Fruit fly (Drosophila melanogaster): ENCODE data around the gene CG13299.
A peak's percentile ranks its signal among the peaks of the same experiment; 100 is the strongest.

CG13299 gene

DNA sequence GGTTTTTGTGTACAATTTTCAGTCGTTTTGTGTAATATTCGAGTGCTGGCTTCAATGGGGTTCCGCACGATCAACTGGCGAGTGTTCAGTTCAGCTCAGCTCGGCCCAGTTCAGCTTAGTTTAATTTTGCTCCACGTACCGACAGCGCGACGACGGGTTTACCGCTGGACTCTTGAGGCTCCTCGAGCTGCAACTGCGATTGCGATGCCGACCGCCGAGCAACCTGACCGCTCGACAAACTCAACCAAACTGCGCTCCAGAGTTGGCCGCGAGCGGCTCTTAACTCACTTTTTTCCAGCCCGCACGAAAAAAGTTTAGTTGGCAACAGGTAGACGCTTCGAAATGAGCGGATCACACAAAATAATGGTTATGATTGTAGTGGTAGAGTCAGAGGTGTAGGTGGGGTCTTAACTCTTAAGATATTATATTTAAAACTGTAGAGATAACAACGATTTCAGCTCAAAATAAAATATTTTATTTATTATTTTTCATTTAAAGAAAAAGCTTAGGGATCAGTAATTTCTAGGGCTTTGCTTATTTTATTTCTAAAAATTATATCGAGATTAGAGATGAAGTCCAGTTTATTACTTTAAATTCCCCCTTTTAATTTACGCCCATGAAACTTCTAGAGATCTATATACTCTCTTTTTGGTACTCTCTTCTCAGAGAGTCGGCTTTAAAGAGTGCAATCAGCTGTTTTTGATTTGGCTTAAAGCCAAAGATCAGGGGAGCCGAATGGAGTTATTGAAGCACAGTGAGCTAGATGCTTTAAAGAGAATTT, 24.4 kb upstream of the CG13299 start, which contains the start of gene Best2 (continued):
- TF ChIP-seq CG1621 (tag; optimal IDR thresholded peaks at IDR 0.05) (peak; percentile 61), Blimp-1 (GFP tag; optimal IDR thresholded peaks at IDR 0.05) (peak; percentile 87), esn (GFP tag; optimal IDR thresholded peaks at IDR 0.05) (peak; percentile 98), CG6808 (GFP tag; optimal IDR thresholded peaks at IDR 0.05) (peak; percentile 94), CG6792 (GFP tag; optimal IDR thresholded peaks at IDR 0.05) (peak; percentile 96), Lpt (GFP tag; optimal IDR thresholded peaks at IDR 0.05) (peak; percentile 78), Sox14 (GFP tag; optimal IDR thresholded peaks at IDR 0.05) (peak; percentile 93), CG16779 (tag; optimal IDR thresholded peaks at IDR 0.05) (peak; percentile 82), CG34406 (GFP tag; optimal IDR thresholded peaks at IDR 0.05) (peak; percentile 94)

DNA sequence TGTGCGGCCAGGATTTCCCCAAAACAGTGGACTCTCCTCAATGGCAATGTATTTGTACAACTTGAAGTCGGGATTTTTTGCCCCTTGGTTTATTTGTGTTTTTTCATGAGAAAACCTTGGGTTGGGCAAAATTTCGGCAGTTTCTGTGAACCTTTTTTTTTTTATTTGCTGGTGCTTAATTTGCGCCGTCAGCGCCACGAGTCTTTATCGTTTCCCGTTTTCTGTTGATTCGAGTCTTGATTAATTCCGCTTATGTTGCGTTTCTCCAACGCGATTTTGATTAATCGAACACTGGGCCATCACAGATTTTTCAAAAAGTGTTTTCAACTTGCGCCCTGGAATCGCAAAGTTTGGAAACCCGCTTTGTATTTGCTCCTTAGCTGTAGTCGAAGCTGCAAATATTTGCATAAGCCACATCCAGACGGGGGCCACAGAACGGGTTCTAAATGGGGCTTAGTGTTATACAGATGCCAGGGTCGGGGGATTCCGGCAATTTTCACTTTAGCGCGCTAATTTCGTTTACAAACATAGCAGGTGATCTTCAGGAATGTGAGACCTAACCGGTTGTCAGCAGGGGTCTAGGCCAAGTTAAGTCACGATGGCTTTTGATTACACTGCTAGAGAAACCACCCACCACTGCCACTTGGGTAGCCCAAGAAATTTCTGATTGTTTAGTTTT, 22.4 kb upstream of the CG13299 start:
- TF ChIP-seq CG16779 (tag; optimal IDR thresholded peaks at IDR 0.05) (no peak), ss (GFP tag; optimal IDR thresholded peaks at IDR 0.05) (no peak), Hr39 (GFP tag; optimal IDR thresholded peaks at IDR 0.05) (no peak), Lpt (GFP tag; optimal IDR thresholded peaks at IDR 0.05) (no peak), Blimp-1 (GFP tag; optimal IDR thresholded peaks at IDR 0.05) (no peak), fkh (GFP tag; optimal IDR thresholded peaks at IDR 0.05) (peak; percentile 63), topi (GFP tag; optimal IDR thresholded peaks at IDR 0.05) (peak; percentile 26), Sox14 (GFP tag; optimal IDR thresholded peaks at IDR 0.05) (no peak), CG3919 (GFP tag; optimal IDR thresholded peaks at IDR 0.05) (no peak), CG7368 (GFP tag; optimal IDR thresholded peaks at IDR 0.05) (no peak), CG10669 (GFP tag; optimal IDR thresholded peaks at IDR 0.05) (no peak), vri (GFP tag; optimal IDR thresholded peaks at IDR 0.05) (no peak)

DNA sequence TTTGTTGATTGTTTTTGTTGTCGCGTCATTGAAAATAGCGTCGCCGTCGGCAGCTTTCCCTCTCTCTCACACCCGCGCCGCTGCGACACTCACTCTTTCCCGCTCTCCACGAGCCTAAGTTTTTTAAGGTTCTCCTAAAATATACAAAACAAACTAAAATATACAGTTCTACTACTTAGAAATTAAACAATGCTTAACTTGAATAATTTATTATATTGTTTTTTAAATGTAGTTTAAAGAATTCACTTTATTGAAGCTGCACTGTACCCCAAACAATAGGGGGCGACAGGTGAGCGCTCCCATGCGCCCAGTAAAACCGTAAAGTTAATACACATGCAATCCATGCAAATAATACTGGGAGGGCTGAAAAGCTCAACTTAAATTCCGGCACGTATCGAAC, 21.6 kb upstream of the CG13299 start:
- TF ChIP-seq Eip78C (GFP tag) (peak; percentile 83), CG10669 (GFP tag; optimal IDR thresholded peaks at IDR 0.05) (no peak), CG6808 (GFP tag; optimal IDR thresholded peaks at IDR 0.05) (no peak), dac (GFP tag; optimal IDR thresholded peaks at IDR 0.05) (no peak), svp (GFP tag) (peak; percentile 3), vri (GFP tag; optimal IDR thresholded peaks at IDR 0.05) (no peak), lz (GFP tag; optimal IDR thresholded peaks at IDR 0.05) (no peak), CG11902 (GFP tag; optimal IDR thresholded peaks at IDR 0.05) (no peak)

DNA sequence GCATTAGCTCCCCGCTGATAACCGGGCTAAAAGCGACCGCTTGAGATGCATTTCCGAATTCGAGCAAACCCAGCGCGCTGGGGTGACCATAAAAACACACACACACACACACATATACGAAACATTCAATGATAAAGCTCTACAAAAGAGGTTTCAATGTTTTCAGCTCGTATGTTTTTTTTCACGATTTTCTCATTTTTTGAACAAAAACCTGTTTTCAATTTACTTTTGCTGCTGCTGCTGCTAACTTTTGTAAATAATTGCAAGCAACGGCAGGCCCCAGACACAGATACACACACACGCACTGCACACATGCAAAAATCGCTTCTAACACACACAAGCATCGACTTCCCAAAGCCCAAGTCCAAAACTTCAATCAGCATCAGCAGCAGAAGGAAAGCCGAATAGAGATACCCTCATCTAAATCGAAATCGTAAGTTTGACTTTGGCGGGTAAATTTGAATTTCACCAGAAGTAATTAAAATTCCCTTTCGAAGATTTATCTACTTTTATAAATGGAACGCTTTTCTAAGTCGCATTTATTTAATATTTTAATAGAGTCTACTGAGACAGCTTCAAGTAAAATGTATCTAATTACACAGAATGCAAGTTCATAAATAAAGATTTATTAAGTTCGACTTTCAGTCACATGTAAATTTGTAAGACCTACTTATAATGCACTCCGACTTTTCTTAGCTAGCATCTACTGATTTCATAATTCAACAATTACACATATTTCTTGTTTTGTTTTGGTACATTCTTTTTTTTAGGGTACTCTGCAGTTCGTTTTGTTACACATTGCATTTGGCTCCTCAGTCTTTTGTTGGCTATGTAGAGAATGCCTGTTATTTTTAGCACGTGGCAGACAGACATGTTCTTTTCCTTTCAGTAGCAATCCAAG, 17.3 kb upstream of the CG13299 start:
- TF ChIP-seq Lpt (GFP tag; optimal IDR thresholded peaks at IDR 0.05) (peak; percentile 20), eg (GFP tag; IDR thresholded peaks at IDR 0.05) (peak; percentile 67; the same call in 1 of the 3 replicates), CG1621 (tag; optimal IDR thresholded peaks at IDR 0.05) (no peak), achi (GFP tag; optimal IDR thresholded peaks at IDR 0.05) (no peak), cyc (GFP tag; optimal IDR thresholded peaks at IDR 0.05) (peak; percentile 33), Hr4 (GFP tag; optimal IDR thresholded peaks at IDR 0.05) (peak; percentile 49), Eip75B (GFP tag; optimal IDR thresholded peaks at IDR 0.05) (peak; percentile 0), Smox (GFP tag; optimal IDR thresholded peaks at IDR 0.05) (peak; percentile 59), OdsH (GFP tag; optimal IDR thresholded peaks at IDR 0.05) (peak; percentile 16), CG4318 (GFP tag; optimal IDR thresholded peaks at IDR 0.05) (peak; percentile 31), CG16779 (tag; optimal IDR thresholded peaks at IDR 0.05) (no peak), CG6792 (GFP tag; optimal IDR thresholded peaks at IDR 0.05) (no peak), CG3032 (tag; optimal IDR thresholded peaks at IDR 0.05) (no peak), fkh (GFP tag; optimal IDR thresholded peaks at IDR 0.05) (no peak), CG11294 (GFP tag; IDR thresholded peaks at IDR 0.05) (no peak), CG8119 (GFP tag; IDR thresholded peaks at IDR 0.05) (peak; percentile 69; the same call in 2 of the 3 replicates), CG11902 (GFP tag; optimal IDR thresholded peaks at IDR 0.05) (no peak), CG31627 (GFP tag; optimal IDR thresholded peaks at IDR 0.05) (peak; percentile 40), svp (GFP tag) (peak; percentile 85), dsx (GFP tag; optimal IDR thresholded peaks at IDR 0.05; ENCODE audit: poor library complexity, severe bottlenecking) (peak; percentile 31), vri (GFP tag; optimal IDR thresholded peaks at IDR 0.05) (peak; percentile 7), Met (GFP tag; optimal IDR thresholded peaks at IDR 0.05) (peak; percentile 67), fd85E (GFP tag; optimal IDR thresholded peaks at IDR 0.05) (no peak), Ets96B (tag; optimal IDR thresholded peaks at IDR 0.05) (no peak), Hr39 (GFP tag; optimal IDR thresholded peaks at IDR 0.05) (peak; percentile 41), CG8632 (GFP tag; optimal IDR thresholded peaks at IDR 0.05) (no peak), esn (GFP tag; optimal IDR thresholded peaks at IDR 0.05) (peak; percentile 64)

Data from whole organism, prepupa.